Fruit fly (Drosophila melanogaster): Measurements from ENCODE around the gene Der-2.

- TF ChIP-seq CG8119 (GFP tag; IDR thresholded peaks at IDR 0.05) (no peak), CG8632 (GFP tag; optimal IDR thresholded peaks at IDR 0.05) (no peak), Lpt (GFP tag; optimal IDR thresholded peaks at IDR 0.05) (no peak), OdsH (GFP tag; optimal IDR thresholded peaks at IDR 0.05) (no peak), CG9139 (GFP tag; optimal IDR thresholded peaks at IDR 0.05) (no peak), ss (GFP tag; optimal IDR thresholded peaks at IDR 0.05) (peak in 1 of 2 experiments; percentile 4), CG11294 (GFP tag; IDR thresholded peaks at IDR 0.05) (no peak), Ets96B (tag; optimal IDR thresholded peaks at IDR 0.05) (no peak), CG11902 (GFP tag; optimal IDR thresholded peaks at IDR 0.05) (no peak), CG4318 (GFP tag; optimal IDR thresholded peaks at IDR 0.05) (no peak)
These were observed 18.7 kb upstream of the Der-2 start, which contains the start of gene CG42342 for dm6 chr3R:16502595-16503305.

Measured in whole organism, prepupa.